Fruit fly (Drosophila melanogaster) S2 (cell line): ENCODE results near the gene Pi3K21B.

Source experiments
- CG8478 ChIP-seq: fragments of >200 bp; optimal IDR thresholded peaks from 2 replicates; lab custom pipeline; 2018
- CTCF ChIP-seq, 2 experiments: fragments of >200 bp; optimal IDR thresholded peaks; 2 replicates each; lab custom pipeline; 2018

dm6 chr2L:319159-319558 lies 21.5 kb downstream of the Pi3K21B start, which contains the start of gene CG11912:
- no peak for TF ChIP-seq CTCF (optimal IDR thresholded peaks at IDR 0.05; lab: Kevin White, UChicago)
- no peak for TF ChIP-seq CG8478
